Fruit fly (Drosophila melanogaster) whole organism, embryonic: ENCODE data around the gene MED27.
A peak's percentile ranks its signal among the peaks of the same experiment; 100 is the strongest.

Source experiments
- CG10366 ChIP-seq: fragments of 200-800 bp; sonication (Bioruptor generic); IDR thresholded peaks from 2 replicates; pipeline ENCODE4 v1.3.6; 2022; ENCODE audit warnings: missing biosample characterization, missing genetic modification characterization
- CG11456 ChIP-seq: fragments of 200-800 bp; sonication (Bioruptor generic); IDR thresholded peaks from 3 replicates; pipeline ENCODE4 v1.3.6; 2022; ENCODE audit warnings: missing biosample characterization, missing genetic modification characterization
- CG11696 ChIP-seq: fragments of 200-800 bp; sonication (Bioruptor generic); IDR thresholded peaks from 2 replicates; pipeline ENCODE4 v1.3.6; 2022; ENCODE audit warnings: missing biosample characterization, missing genetic modification characterization
- CG13894 ChIP-seq: fragments of 200-800 bp; sonication (Bioruptor generic); optimal IDR thresholded peaks from 3 replicates; lab custom pipeline; 2018; ENCODE audit warnings: missing biosample characterization, mild to moderate bottlenecking, missing genetic modification characterization, moderate library complexity
- CG15479 ChIP-seq: fragments of 200-800 bp; sonication (Bioruptor generic); optimal IDR thresholded peaks from 3 replicates; lab custom pipeline; 2019; ENCODE audit warnings: missing biosample characterization, mild to moderate bottlenecking, missing genetic modification characterization, moderate library complexity
- CG1832 ChIP-seq: fragments of 200-800 bp; sonication (Bioruptor generic); optimal IDR thresholded peaks from 2 replicates; lab custom pipeline; 2017; ENCODE audit warnings: missing biosample characterization, mild to moderate bottlenecking, missing genetic modification characterization, inconsistent platforms
- CG2678 ChIP-seq: fragments of 200-800 bp; sonication (Bioruptor generic); optimal IDR thresholded peaks from 3 replicates; lab custom pipeline; 2019; ENCODE audit warnings: missing biosample characterization, mild to moderate bottlenecking, missing genetic modification characterization, moderate library complexity
- CG31224 ChIP-seq: fragments of 200-800 bp; sonication (Bioruptor generic); IDR thresholded peaks from 2 replicates; pipeline ENCODE4 v1.3.6; 2022; ENCODE audit warnings: missing biosample characterization, missing genetic modification characterization
- CG3281 ChIP-seq: fragments of 200-800 bp; sonication (Bioruptor generic); optimal IDR thresholded peaks from 3 replicates; lab custom pipeline; 2017; ENCODE audit warnings: missing biosample characterization, mild to moderate bottlenecking, missing genetic modification characterization
- CG34422 ChIP-seq: fragments of 200-800 bp; sonication (Bioruptor generic); IDR thresholded peaks from 3 replicates; pipeline ENCODE4 v1.3.6; 2022; ENCODE audit warnings: missing biosample characterization, missing genetic modification characterization
- CG3838 ChIP-seq: fragments of 200-800 bp; sonication (Bioruptor generic); optimal IDR thresholded peaks from 3 replicates; lab custom pipeline; 2016; ENCODE audit warnings: missing biosample characterization, missing genetic modification characterization
- CG3995 ChIP-seq: fragments of 200-800 bp; sonication (Bioruptor generic); optimal IDR thresholded peaks from 3 replicates; lab custom pipeline; 2016; ENCODE audit warnings: missing biosample characterization, missing genetic modification characterization
- CG43689 ChIP-seq: fragments of 200-800 bp; sonication (Bioruptor generic); IDR thresholded peaks from 2 replicates; pipeline ENCODE4 v1.3.6; 2022; ENCODE audit warnings: missing biosample characterization, missing genetic modification characterization
- CG4820 ChIP-seq: fragments of 200-800 bp; sonication (Bioruptor generic); optimal IDR thresholded peaks from 3 replicates; lab custom pipeline; 2016; ENCODE audit warnings: missing biosample characterization, missing genetic modification characterization
- CG6765 ChIP-seq: fragments of 200-800 bp; sonication (Bioruptor generic); optimal IDR thresholded peaks from 3 replicates; lab custom pipeline; 2017; ENCODE audit warnings: missing biosample characterization, mild to moderate bottlenecking, missing genetic modification characterization
- CG8089 ChIP-seq: fragments of 200-800 bp; sonication (Bioruptor generic); optimal IDR thresholded peaks from 3 replicates; lab custom pipeline; 2016; ENCODE audit warnings: missing biosample characterization, missing genetic modification characterization
- CHES-1-like ChIP-seq: fragments of 200-800 bp; sonication (Bioruptor generic); optimal IDR thresholded peaks from 2 replicates; lab custom pipeline; 2016; ENCODE audit warnings: missing biosample characterization, missing genetic modification characterization
- CoRest ChIP-seq: fragments of 200-800 bp; sonication (Bioruptor generic); optimal IDR thresholded peaks from 3 replicates; lab custom pipeline; 2018; ENCODE audit warnings: missing biosample characterization, mild to moderate bottlenecking, missing genetic modification characterization, moderate library complexity
- D19B ChIP-seq: fragments of 200-800 bp; sonication (Bioruptor generic); optimal IDR thresholded peaks from 2 replicates; lab custom pipeline; 2017; ENCODE audit warnings: missing biosample characterization, mild to moderate bottlenecking, missing genetic modification characterization
- E2f1 ChIP-seq: fragments of 200-800 bp; sonication (Bioruptor generic); IDR thresholded peaks from 2 replicates; pipeline ENCODE4 v1.3.6; 2022; ENCODE audit warnings: missing biosample characterization, missing genetic modification characterization
- Ets65A ChIP-seq: fragments of 200-800 bp; sonication (Bioruptor generic); peaks from one replicate; lab custom pipeline; 2016; ENCODE audit warnings: missing biosample characterization, missing genetic modification characterization
- Fer2 ChIP-seq: fragments of 200-800 bp; sonication (Bioruptor generic); optimal IDR thresholded peaks from 2 replicates; lab custom pipeline; 2018; ENCODE audit warnings: missing biosample characterization, mild to moderate bottlenecking, missing genetic modification characterization, moderate library complexity
- Fer3 ChIP-seq: fragments of 200-800 bp; sonication (Bioruptor generic); optimal IDR thresholded peaks from 2 replicates; lab custom pipeline; 2018; ENCODE audit warnings: missing biosample characterization, mild to moderate bottlenecking, missing genetic modification characterization, moderate library complexity
- HLH54F ChIP-seq: fragments of 200-800 bp; sonication (Bioruptor generic); optimal IDR thresholded peaks from 3 replicates; lab custom pipeline; 2016; ENCODE audit warnings: missing biosample characterization, missing genetic modification characterization
- Hsf ChIP-seq: fragments of 200-800 bp; sonication (Bioruptor generic); optimal IDR thresholded peaks from 3 replicates; lab custom pipeline; 2016; ENCODE audit warnings: missing biosample characterization, missing genetic modification characterization
- Lim3 ChIP-seq: fragments of 200-800 bp; sonication (Bioruptor generic); IDR thresholded peaks from 2 replicates; pipeline ENCODE4 v1.3.6; 2022; ENCODE audit warnings: missing biosample characterization, missing genetic modification characterization
- Mad ChIP-seq: fragments of 200-800 bp; sonication (Bioruptor generic); optimal IDR thresholded peaks from 2 replicates; lab custom pipeline; 2016; ENCODE audit warnings: missing biosample characterization, missing genetic modification characterization
- Max ChIP-seq: fragments of 200-800 bp; sonication (Bioruptor generic); optimal IDR thresholded peaks from 2 replicates; lab custom pipeline; 2016; ENCODE audit warnings: missing biosample characterization, mild to moderate bottlenecking, missing genetic modification characterization
- Meics ChIP-seq: fragments of 200-800 bp; sonication (Bioruptor generic); optimal IDR thresholded peaks from 2 replicates; lab custom pipeline; 2017; ENCODE audit warnings: missing biosample characterization, mild to moderate bottlenecking, missing genetic modification characterization
- NC2β ChIP-seq: fragments of 200-800 bp; sonication (Bioruptor generic); optimal IDR thresholded peaks from 2 replicates; lab custom pipeline; 2016; ENCODE audit warnings: missing biosample characterization, missing genetic modification characterization
- Ptx1 ChIP-seq: fragments of 200-800 bp; sonication (Bioruptor generic); IDR thresholded peaks from 2 replicates; pipeline ENCODE4 v1.3.6; 2022; ENCODE audit warnings: missing biosample characterization, missing genetic modification characterization
- al ChIP-seq: fragments of 200-800 bp; sonication (Bioruptor generic); IDR thresholded peaks from 2 replicates; pipeline ENCODE4 v1.3.6; 2022; ENCODE audit warnings: missing biosample characterization, missing genetic modification characterization
- chif ChIP-seq, 2 experiments: fragments of 200-800 bp; sonication (Bioruptor generic); optimal IDR thresholded peaks; 3 replicates each; lab custom pipeline; 2016; ENCODE audit warnings: missing biosample characterization in 2 of 2, missing genetic modification characterization in 2 of 2
- gcm ChIP-seq: fragments of 200-800 bp; sonication (Bioruptor generic); optimal IDR thresholded peaks from 2 replicates; lab custom pipeline; 2019; ENCODE audit warnings: missing biosample characterization, mild to moderate bottlenecking, missing genetic modification characterization, moderate library complexity
- hth ChIP-seq: fragments of >200 bp; optimal IDR thresholded peaks from 2 replicates; lab custom pipeline; 2017; ENCODE audit warnings: inconsistent platforms
- jigr1 ChIP-seq: fragments of 200-800 bp; sonication (Bioruptor generic); IDR thresholded peaks from 3 replicates; pipeline ENCODE4 v1.3.6; 2022; ENCODE audit warnings: missing biosample characterization, missing genetic modification characterization
- kni ChIP-seq: fragments of 200-800 bp; sonication (Bioruptor generic); optimal IDR thresholded peaks from 3 replicates; lab custom pipeline; 2017; ENCODE audit warnings: mild to moderate bottlenecking, missing biosample characterization, missing genetic modification reagents, missing genetic modification characterization
- knrl ChIP-seq: fragments of 200-800 bp; sonication (Bioruptor generic); IDR thresholded peaks from 3 replicates; pipeline ENCODE4 v1.3.6; 2022; ENCODE audit warnings: missing biosample characterization, missing genetic modification characterization; ENCODE audit not compliant: partially characterized antibody
- p53 ChIP-seq: fragments of 200-800 bp; sonication (Bioruptor generic); optimal IDR thresholded peaks from 2 replicates; lab custom pipeline; 2016; ENCODE audit warnings: missing biosample characterization, missing genetic modification characterization
- pan ChIP-seq, 4 experiments: fragments of >200 bp in 3 of 4; fragments of 200-800 bp in 1 of 4; sonication (Bioruptor generic) in 1 of 4; optimal IDR thresholded peaks in 3 of 4; IDR thresholded peaks in 1 of 4; 2 replicates each; pipeline versions ENCODE4 v1.3.6 to Lab custom; 2017 to 2022; ENCODE audit warnings: missing biosample characterization in 2 of 4, missing genetic modification characterization in 2 of 4, mixed read lengths in 1 of 4
- pnt ChIP-seq: fragments of 200-800 bp; sonication (Bioruptor generic); optimal IDR thresholded peaks from 3 replicates; lab custom pipeline; 2016; ENCODE audit warnings: missing biosample characterization, missing genetic modification characterization
- seq ChIP-seq: fragments of 200-800 bp; sonication (Bioruptor generic); IDR thresholded peaks from 2 replicates; pipeline ENCODE4 v1.3.6; 2022; ENCODE audit warnings: missing biosample characterization, missing genetic modification characterization
- sima ChIP-seq: fragments of 200-800 bp; sonication (Bioruptor generic); optimal IDR thresholded peaks from 2 replicates; lab custom pipeline; 2016; ENCODE audit warnings: missing biosample characterization, missing genetic modification characterization
- sr ChIP-seq: fragments of 200-800 bp; sonication (Bioruptor generic); IDR thresholded peaks from 3 replicates; pipeline ENCODE4 v1.3.6; 2022; ENCODE audit warnings: missing biosample characterization, missing genetic modification characterization
- tio ChIP-seq: fragments of 200-800 bp; sonication (Bioruptor generic); optimal IDR thresholded peaks from 2 replicates; lab custom pipeline; 2017; ENCODE audit warnings: missing biosample characterization, missing genetic modification characterization, inconsistent platforms
- tx ChIP-seq: fragments of 200-800 bp; sonication (Bioruptor generic); optimal IDR thresholded peaks from 2 replicates; lab custom pipeline; 2016; ENCODE audit warnings: missing biosample characterization, missing genetic modification characterization
- vnd ChIP-seq: fragments of 200-800 bp; sonication (Bioruptor generic); IDR thresholded peaks from 3 replicates; pipeline ENCODE4 v1.3.6; 2022; ENCODE audit warnings: missing biosample characterization, missing genetic modification characterization; ENCODE audit not compliant: partially characterized antibody
- wdn ChIP-seq: fragments of 200-800 bp; sonication (Bioruptor generic); IDR thresholded peaks from 2 replicates; pipeline ENCODE4 v1.3.6; 2022; ENCODE audit warnings: missing biosample characterization, missing genetic modification characterization
- wek ChIP-seq: fragments of 200-800 bp; sonication (Bioruptor generic); optimal IDR thresholded peaks from 3 replicates; lab custom pipeline; 2018; ENCODE audit warnings: missing biosample characterization, mild to moderate bottlenecking, missing genetic modification characterization, moderate library complexity

MED27 gene

dm6 chr3R:5660198-5660893 lies 5.4 kb downstream of the MED27 start, which contains the start of gene Wdr33 (continued):
- TF ChIP-seq wek (GFP tag; lab: Kevin White, UChicago): no peak
- 0 out of 3 replicates have a peak, but pooled peaks have one; percentile 25 for TF ChIP-seq sr (GFP tag; lab: Robert Waterston, UW)
- TF ChIP-seq CG31224: no peak
- no peak for TF ChIP-seq CHES-1-like (GFP tag; lab: Kevin White, UChicago)
- TF ChIP-seq CG10366 (GFP tag; lab: Robert Waterston, UW): peak; percentile 38; the same call in 1 of the 2 replicates
- no peak for TF ChIP-seq Max (GFP tag; lab: Kevin White, UChicago)
- TF ChIP-seq NC2β (GFP tag; lab: Kevin White, UChicago): no peak
- peak; percentile 60 for TF ChIP-seq CG3995 (GFP tag; lab: Kevin White, UChicago)
- no peak for TF ChIP-seq tx (GFP tag; lab: Kevin White, UChicago)
- no peak for TF ChIP-seq Mad (GFP tag; lab: Kevin White, UChicago)
- no peak for TF ChIP-seq CG11696 (GFP tag; lab: Robert Waterston, UW)
- no peak for TF ChIP-seq sima (GFP tag; lab: Kevin White, UChicago)
- TF ChIP-seq CG34422: peak; percentile 14; the same call in 1 of the 3 replicates
- TF ChIP-seq Ets65A (GFP tag; lab: Kevin White, UChicago): no peak
- TF ChIP-seq Meics (GFP tag; lab: Kevin White, UChicago): peak; percentile 34
- no peak for TF ChIP-seq CG4820
- no peak for TF ChIP-seq pan (optimal IDR thresholded peaks at IDR 0.05; lab: Kevin White, UChicago)
- peak in 1 of 2 experiments; percentile 46 for TF ChIP-seq pan (GFP tag; optimal IDR thresholded peaks at IDR 0.05 in 1 of 2, IDR thresholded peaks at IDR 0.05 in 1 of 2)
- TF ChIP-seq HLH54F (GFP tag; lab: Kevin White, UChicago): no peak
- TF ChIP-seq CoRest (tag; lab: Kevin White, UChicago): peak; percentile 71
- TF ChIP-seq kni (GFP tag; lab: Kevin White, UChicago): no peak
- TF ChIP-seq CG2678: peak; percentile 60
- no peak for TF ChIP-seq tio
- TF ChIP-seq D19B: no peak
- no peak for TF ChIP-seq CG43689
- peak; percentile 88 for TF ChIP-seq vnd (GFP tag; lab: Robert Waterston, UW)
- TF ChIP-seq chif (GFP tag; optimal IDR thresholded peaks at IDR 0.05; lab: Kevin White, UChicago): no peak
- peak; percentile 13; the same call in 1 of the 2 replicates for TF ChIP-seq E2f1
- peak; percentile 25; the same call in 1 of the 2 replicates for TF ChIP-seq Ptx1 (GFP tag; lab: Robert Waterston, UW)
- no peak for TF ChIP-seq seq (GFP tag; lab: Robert Waterston, UW)
- peak; percentile 94 for TF ChIP-seq knrl (GFP tag; lab: Robert Waterston, UW)
- no peak for TF ChIP-seq p53 (GFP tag; lab: Kevin White, UChicago)
- no peak for TF ChIP-seq CG1832 (GFP tag; lab: Kevin White, UChicago)
- TF ChIP-seq pnt (GFP tag; lab: Kevin White, UChicago): no peak
- TF ChIP-seq CG11456 (GFP tag; lab: Robert Waterston, UW): 0 out of 3 replicates have a peak, but pooled peaks have one; percentile 12
- TF ChIP-seq Hsf: no peak
- peak; percentile 42; the same call in 2 of the 3 replicates for TF ChIP-seq jigr1 (GFP tag; lab: Robert Waterston, UW)
- peak; percentile 36 for TF ChIP-seq Fer2 (tag; lab: Kevin White, UChicago)
- TF ChIP-seq, all 482 proteins: peak for 148

- TF ChIP-seq Lim3 (GFP tag; lab: Robert Waterston, UW) (peak; percentile 50; the same call in 1 of the 2 replicates), al (GFP tag; lab: Robert Waterston, UW) (peak; percentile 93), CG8089 (GFP tag; lab: Kevin White, UChicago) (peak; percentile 84), CG15479 (no peak), hth (lab: Kevin White, UChicago) (no peak), CG3281 (peak; percentile 88), CG6765 (peak; percentile 75), CG3838 (GFP tag; lab: Kevin White, UChicago) (peak; percentile 66), CG13894 (tag; lab: Kevin White, UChicago) (peak; percentile 89), wdn (GFP tag; lab: Robert Waterston, UW) (peak; percentile 89), gcm (GFP tag; lab: Kevin White, UChicago) (peak; percentile 67), Fer3 (tag; lab: Kevin White, UChicago) (peak; percentile 92)
Observed at dm6 chr3R:5668928-5669739, 14.2 kb downstream of the MED27 start, which contains the start of the genes Xe7 and Atg17. TSS of gene Xe7 (minus strand) at chr3R:5669334. TSS of gene Atg17 (plus strand) at chr3R:5669713.
